Worm (Caenorhabditis elegans) whole organism, L4 larva: ENCODE results near the gene fbxc-7.
"Not testable (repeated sequence)": the region's sequence is repeated elsewhere in the genome, so short reads cannot be mapped to it uniquely, and the experiment has no call there.

ENCODE experiments used
- F26F4.8 ChIP-seq: fragments of 200-800 bp; sonication (Bioruptor generic); conservative IDR thresholded peaks from 2 replicates; pipeline ENCODE4 v1.3.6; 2022; ENCODE audit warnings: missing genetic modification characterization, missing compliant biosample characterization
- F37D6.2 ChIP-seq: sonication (generic microtip); optimal IDR thresholded peaks from 2 replicates; lab custom pipeline; 2016; ENCODE audit warnings: mild to moderate bottlenecking, missing genetic modification characterization, missing compliant biosample characterization
- F44E2.7 ChIP-seq: fragments of 200-800 bp; sonication (Bioruptor generic); IDR thresholded peaks from 2 replicates; pipeline ENCODE4 v2.1.2; 2022; ENCODE audit warnings: missing genetic modification characterization, missing compliant biosample characterization
- T26A8.4 ChIP-seq: fragments of 200-800 bp; sonication (Bioruptor generic); IDR thresholded peaks from 2 replicates; pipeline ENCODE4 v1.3.6; 2022; ENCODE audit warnings: missing genetic modification characterization, missing compliant biosample characterization
- Y75B8A.6 ChIP-seq: fragments of 200-800 bp; sonication (Bioruptor generic); IDR thresholded peaks from 2 replicates; pipeline ENCODE4 v1.3.6; 2022; ENCODE audit warnings: missing genetic modification reagents, missing genetic modification characterization, missing compliant biosample characterization
- ZK337.2 ChIP-seq: fragments of 200-800 bp; sonication (Bioruptor generic); IDR thresholded peaks from 2 replicates; pipeline ENCODE4 v1.3.6; 2022; ENCODE audit warnings: missing genetic modification reagents, missing genetic modification characterization, missing compliant biosample characterization
- aha-1 ChIP-seq: fragments of 150-350 bp; peaks from one replicate; lab custom pipeline; 2014; ENCODE audit warnings: missing biosample characterization, missing genetic modification characterization
- cey-2 ChIP-seq: sonication (generic microtip); optimal IDR thresholded peaks from 3 replicates; lab custom pipeline; 2017; ENCODE audit warnings: missing genetic modification characterization, mild to moderate bottlenecking, missing compliant biosample characterization, antibody characterized with exemption, borderline replicate concordance; ENCODE audit not compliant: insufficient read depth
- daf-12 ChIP-seq: fragments of 150-350 bp; optimal IDR thresholded peaks from 2 replicates; lab custom pipeline; 2014; ENCODE audit warnings: missing biosample characterization, missing genetic modification reagents, missing genetic modification characterization
- daf-16 ChIP-seq, 3 experiments: sonication (generic microtip); optimal IDR thresholded peaks; 2 replicates each; lab custom pipeline; 2016 to 2017; ENCODE audit warnings: missing genetic modification characterization in 3 of 3, missing genetic modification reagents in 3 of 3, mild to moderate bottlenecking in 2 of 3, missing compliant biosample characterization in 2 of 3, missing biosample characterization in 1 of 3, moderate library complexity in 1 of 3
- daf-19 ChIP-seq: fragments of 200-800 bp; sonication (Bioruptor generic); conservative IDR thresholded peaks from 2 replicates; pipeline ENCODE4 v1.3.6; 2022; ENCODE audit warnings: missing genetic modification characterization, missing compliant biosample characterization
- dmd-6 ChIP-seq: fragments of 200-800 bp; sonication (Bioruptor generic); IDR thresholded peaks from 2 replicates; pipeline ENCODE4 v1.3.6; 2022; ENCODE audit warnings: missing genetic modification reagents, missing genetic modification characterization, missing compliant biosample characterization
- duxl-1 ChIP-seq: sonication (generic microtip); optimal IDR thresholded peaks from 2 replicates; lab custom pipeline; 2016; ENCODE audit warnings: mild to moderate bottlenecking, missing genetic modification characterization, moderate library complexity, missing compliant biosample characterization; ENCODE audit not compliant: poor library complexity
- dve-1 ChIP-seq: sonication (generic microtip); optimal IDR thresholded peaks from 2 replicates; lab custom pipeline; 2017; ENCODE audit warnings: antibody characterized with exemption, mild to moderate bottlenecking, missing genetic modification characterization, missing compliant biosample characterization; ENCODE audit not compliant: insufficient read depth
- egl-27 ChIP-seq: sonication (generic microtip); optimal IDR thresholded peaks from 3 replicates; lab custom pipeline; 2017; ENCODE audit warnings: missing biosample characterization, missing genetic modification reagents, missing genetic modification characterization
- hmg-1.1 ChIP-seq: fragments of 200-800 bp; sonication (Bioruptor generic); IDR thresholded peaks from 2 replicates; pipeline ENCODE4 v1.3.6; 2022; ENCODE audit warnings: missing genetic modification reagents, missing genetic modification characterization, missing compliant biosample characterization
- lin-15B ChIP-seq: fragments of 150-350 bp; sonication (generic microtip); optimal IDR thresholded peaks from 3 replicates; lab custom pipeline; 2014; ENCODE audit warnings: missing biosample characterization, missing genetic modification characterization
- lsy-2 ChIP-seq, 2 experiments: fragments of 150-350 bp in 1 of 2; sonication (generic microtip) in 1 of 2; optimal IDR thresholded peaks; 2 replicates each; lab custom pipeline; 2014 to 2017; ENCODE audit warnings: missing biosample characterization in 2 of 2, missing genetic modification characterization in 2 of 2
- mdl-1 ChIP-seq, 2 experiments: fragments of 150-350 bp in 1 of 2; sonication (generic microtip) in 1 of 2; optimal IDR thresholded peaks; 2 replicates each; lab custom pipeline; 2014 to 2017; ENCODE audit warnings: missing biosample characterization in 2 of 2, missing genetic modification characterization in 2 of 2
- nhr-25 ChIP-seq: sonication (generic microtip); optimal IDR thresholded peaks from 2 replicates; lab custom pipeline; 2017; ENCODE audit warnings: missing genetic modification characterization, mild to moderate bottlenecking, missing compliant biosample characterization, antibody characterized with exemption, moderate library complexity, borderline replicate concordance; ENCODE audit not compliant: insufficient read depth
- nhr-77 ChIP-seq: fragments of 150-350 bp; optimal IDR thresholded peaks from 2 replicates; lab custom pipeline; 2014; ENCODE audit warnings: missing biosample characterization, missing genetic modification characterization
- set-16 ChIP-seq: fragments of 200-800 bp; sonication (Bioruptor generic); IDR thresholded peaks from 2 replicates; pipeline ENCODE4 v1.3.6; 2022; ENCODE audit warnings: missing genetic modification reagents, missing genetic modification characterization, missing compliant biosample characterization
- skn-1 ChIP-seq: fragments of 150-350 bp; optimal IDR thresholded peaks from 2 replicates; lab custom pipeline; 2014; ENCODE audit warnings: missing biosample characterization, missing genetic modification characterization
- snpc-4 ChIP-seq: fragments of 150-350 bp; optimal IDR thresholded peaks from 2 replicates; lab custom pipeline; 2014; ENCODE audit warnings: missing biosample characterization, missing genetic modification characterization
- tag-97 ChIP-seq: fragments of 200-800 bp; sonication (Bioruptor generic); IDR thresholded peaks from 2 replicates; pipeline ENCODE4 v1.3.6; 2022; ENCODE audit warnings: missing genetic modification characterization, missing compliant biosample characterization
- tra-1 ChIP-seq: fragments of 200-800 bp; sonication (Bioruptor generic); IDR thresholded peaks from 2 replicates; pipeline ENCODE4 v1.3.6; 2022; ENCODE audit warnings: missing genetic modification reagents, missing genetic modification characterization, missing compliant biosample characterization
- unc-62 ChIP-seq, 3 experiments: fragments of 150-350 bp in 1 of 3; sonication (generic microtip); optimal IDR thresholded peaks in 2 of 3; peaks in 1 of 3; 1 replicate in 1 of 3; 2 replicates in 2 of 3; lab custom pipeline; 2014 to 2017; ENCODE audit warnings: missing biosample characterization in 3 of 3, missing genetic modification characterization in 3 of 3, missing genetic modification reagents in 3 of 3, missing genotype in 1 of 3
- zag-1 ChIP-seq: fragments of 150-350 bp; optimal IDR thresholded peaks from 2 replicates; lab custom pipeline; 2014; ENCODE audit warnings: missing biosample characterization, missing genetic modification characterization
- zip-2 ChIP-seq: fragments of 150-350 bp; optimal IDR thresholded peaks from 2 replicates; lab custom pipeline; 2014; ENCODE audit warnings: missing biosample characterization, missing genetic modification characterization
- ztf-7 ChIP-seq: fragments of 150-350 bp; optimal IDR thresholded peaks from 2 replicates; lab custom pipeline; 2014; ENCODE audit warnings: missing biosample characterization, missing genetic modification characterization

Gene fbxc-7

DNA sequence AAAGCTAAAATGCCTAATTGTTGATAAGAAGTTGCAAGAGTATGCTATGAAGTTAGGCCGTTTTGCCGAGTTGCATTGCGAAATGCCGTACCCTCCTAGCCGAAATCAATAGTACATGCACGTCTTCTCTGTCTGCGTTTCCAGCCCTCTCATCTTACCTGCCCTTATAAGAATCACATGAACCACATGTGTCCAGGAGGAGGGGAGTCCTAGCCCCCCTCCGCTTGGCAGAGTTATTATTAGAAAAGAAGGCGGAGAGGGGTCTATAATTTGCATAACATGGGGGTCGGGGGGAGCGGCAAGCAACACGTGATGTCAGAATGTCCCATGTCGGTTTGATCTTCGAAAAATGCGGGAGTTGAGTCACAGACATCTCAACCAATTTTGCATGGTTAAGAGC, 1.7 kb upstream of the fbxc-7 start:
- TF ChIP-seq zag-1 (tag; lab: Kevin White, UChicago): no peak
- TF ChIP-seq lin-15B (tag; lab: Kevin White, UChicago): no peak
- TF ChIP-seq dve-1 (tag; lab: Kevin White, UChicago): no peak
- TF ChIP-seq unc-62 (GFP tag; optimal IDR thresholded peaks at IDR 0.05 in 1 of 2; lab: Kevin White, UChicago): no peak
- no peak for TF ChIP-seq unc-62 (tag; optimal IDR thresholded peaks at IDR 0.05; lab: Kevin White, UChicago)
- no peak for TF ChIP-seq ZK337.2 (GFP tag; lab: Robert Waterston, UW)
- no peak for TF ChIP-seq F26F4.8 (GFP tag; lab: Robert Waterston, UW)
- no peak for TF ChIP-seq skn-1 (tag; lab: Kevin White, UChicago)
- no peak for TF ChIP-seq ztf-7
- no peak for TF ChIP-seq tra-1 (GFP tag; lab: Robert Waterston, UW)
- no peak for TF ChIP-seq T26A8.4
- TF ChIP-seq Y75B8A.6 (GFP tag; lab: Robert Waterston, UW): no peak
- no peak for TF ChIP-seq F44E2.7
- TF ChIP-seq duxl-1 (tag; lab: Kevin White, UChicago): no peak
- TF ChIP-seq tag-97 (GFP tag; lab: Robert Waterston, UW): no peak
- TF ChIP-seq daf-12 (tag; lab: Kevin White, UChicago): no peak
- TF ChIP-seq zip-2: no peak
- TF ChIP-seq nhr-25 (tag; lab: Kevin White, UChicago): no peak

DNA sequence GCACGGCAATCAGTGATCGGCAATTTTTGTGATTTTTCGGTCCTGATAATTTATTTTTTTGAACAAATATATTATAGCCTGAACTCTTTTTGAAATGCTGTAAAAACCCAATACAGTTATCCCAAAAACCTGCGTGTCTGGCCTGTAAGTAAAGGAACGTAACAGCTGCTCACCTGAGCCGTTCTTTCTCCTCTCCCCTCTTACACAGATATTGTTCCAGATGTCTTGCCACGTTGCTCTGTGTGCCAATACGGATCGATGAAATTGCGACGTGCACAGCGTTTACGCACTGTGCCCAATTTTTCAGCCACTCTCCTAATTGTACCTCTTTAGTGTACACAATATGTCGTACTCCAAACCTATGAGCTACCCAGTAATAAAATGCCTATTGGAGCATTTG, 3.9 kb downstream of the fbxc-7 start, which contains the start of gene sdz-4:
Gene sdz-4 (plus strand): TSS at position 301 of the 400 bp plus-strand sequence.
- TF ChIP-seq daf-19 (GFP tag; lab: Robert Waterston, UW) (no peak), aha-1 (peak; percentile 74)

DNA sequence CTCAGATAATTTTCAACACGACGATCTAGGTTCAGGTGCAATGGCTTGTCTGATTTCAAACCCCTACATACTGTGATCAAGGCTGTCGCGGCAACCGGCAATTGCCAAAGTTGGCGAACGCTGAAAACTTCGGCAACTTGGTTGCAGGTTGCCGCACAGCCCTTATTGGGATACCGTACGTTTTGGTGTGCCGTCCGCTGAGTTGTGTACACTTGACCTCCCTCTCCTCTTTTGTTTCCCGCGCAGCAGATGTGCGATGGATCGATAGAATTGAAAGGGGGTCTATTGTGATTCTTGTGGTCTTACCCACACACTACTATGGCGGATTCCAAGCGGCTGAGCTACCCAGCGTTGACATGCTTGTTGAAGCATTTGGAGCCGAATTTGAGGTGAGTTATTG, 5.5 kb downstream of the fbxc-7 start, which contains the start of the genes C32B5.18 and C32B5.7:
Gene C32B5.18 (plus strand): TSS at position 301 of the 400 bp plus-strand sequence.
Gene C32B5.7 (plus strand): TSS at position 311 of the 400 bp plus-strand sequence.
- TF ChIP-seq egl-27 (no peak), F37D6.2 (tag; lab: Kevin White, UChicago) (no peak), aha-1 (peak; percentile 76)

DNA sequence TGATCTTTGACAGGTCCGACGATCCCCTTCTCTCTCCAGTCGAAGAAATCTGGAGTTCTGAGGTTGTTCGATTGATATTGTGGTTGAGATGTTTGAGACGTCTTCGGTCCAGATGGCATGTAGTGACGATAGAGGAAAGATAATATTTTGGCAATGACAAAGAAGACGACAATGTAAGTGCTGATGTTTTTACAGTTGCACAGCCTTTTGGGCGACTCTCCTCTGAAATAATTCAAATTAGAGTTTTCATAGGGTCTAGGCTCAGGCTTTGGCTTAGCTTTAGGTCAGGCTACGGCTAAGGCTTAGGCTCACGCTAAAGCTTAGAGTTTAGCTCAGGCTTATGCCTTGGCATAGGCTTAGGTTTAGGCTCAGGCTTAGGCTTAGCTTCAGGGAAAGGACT, 7.2 kb downstream of the fbxc-7 start, which contains the start of gene C32B5.13:
Gene C32B5.13 (minus strand): TSS at position 101 of the 400 bp plus-strand sequence.
- TF ChIP-seq cey-2 (no peak), daf-12 (tag; lab: Kevin White, UChicago) (no peak), mdl-1 (tag; optimal IDR thresholded peaks at IDR 0.05; lab: Kevin White, UChicago) (no peak), unc-62 (GFP tag; optimal IDR thresholded peaks at IDR 0.05 in 1 of 2; lab: Kevin White, UChicago) (peak in 1 of 2 experiments; percentile 16), unc-62 (tag; optimal IDR thresholded peaks at IDR 0.05; lab: Kevin White, UChicago) (no peak), nhr-77 (tag; lab: Kevin White, UChicago) (no peak), daf-16 (GFP tag; optimal IDR thresholded peaks at IDR 0.05; lab: Kevin White, UChicago) (no peak), daf-16 (tag; optimal IDR thresholded peaks at IDR 0.05; lab: Kevin White, UChicago) (no peak), hmg-1.1 (no peak)

DNA sequence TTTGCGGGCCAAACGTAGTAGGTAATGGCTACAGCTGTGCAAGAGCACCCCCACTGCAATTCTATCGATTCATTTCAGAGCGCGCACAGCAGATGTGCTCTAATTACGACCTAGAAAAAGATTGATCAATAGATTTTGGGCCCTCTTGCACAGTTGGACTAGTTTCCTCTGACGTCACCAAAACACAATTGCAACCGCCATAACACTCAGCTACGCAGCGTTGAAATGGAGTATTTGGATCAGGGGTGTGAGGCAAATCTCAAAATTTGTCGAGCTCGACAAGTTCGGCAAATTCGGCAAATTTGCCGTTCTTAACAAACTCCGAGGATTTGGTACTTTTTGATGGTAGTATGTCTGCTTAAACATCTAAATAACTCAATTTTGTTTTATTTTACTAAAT, 12.2 kb downstream of the fbxc-7 start, which contains the start of gene fbxc-18:
Gene fbxc-18 (minus strand): TSS at position 101 of the 400 bp plus-strand sequence.
- TF ChIP-seq set-16 (GFP tag; lab: Robert Waterston, UW); dmd-6 (GFP tag; lab: Robert Waterston, UW); lsy-2 (tag; optimal IDR thresholded peaks at IDR 0.05; lab: Kevin White, UChicago): not testable (repeated sequence)

DNA sequence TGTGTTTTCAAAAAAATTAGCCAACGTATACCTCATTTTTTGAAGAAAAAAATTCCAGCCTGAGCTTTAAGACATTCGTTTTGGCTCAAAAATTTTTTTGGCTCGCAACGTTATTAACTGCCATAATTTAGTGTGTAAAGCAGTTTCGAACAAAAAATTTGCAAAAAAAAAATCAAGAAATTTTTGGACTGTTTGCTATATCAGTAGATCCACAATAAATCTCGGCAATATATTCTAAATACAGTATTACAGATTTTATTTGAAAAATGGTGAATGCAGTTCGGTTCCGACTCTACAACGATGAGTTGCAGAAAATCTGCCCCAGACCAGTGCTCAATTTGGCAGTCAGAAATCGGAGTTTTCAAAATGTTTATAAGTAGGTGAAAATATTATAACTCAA, 13.4 kb downstream of the fbxc-7 start, which contains the start of gene C32B5.6:
Gene C32B5.6 (plus strand): TSS at position 301 of the 400 bp plus-strand sequence.
- TF ChIP-seq snpc-4 (tag; lab: Kevin White, UChicago); F26F4.8 (GFP tag; lab: Robert Waterston, UW); cey-2: not testable (repeated sequence)
